Worm (Caenorhabditis elegans): ENCODE measurements around the gene klf-2.

DNA sequence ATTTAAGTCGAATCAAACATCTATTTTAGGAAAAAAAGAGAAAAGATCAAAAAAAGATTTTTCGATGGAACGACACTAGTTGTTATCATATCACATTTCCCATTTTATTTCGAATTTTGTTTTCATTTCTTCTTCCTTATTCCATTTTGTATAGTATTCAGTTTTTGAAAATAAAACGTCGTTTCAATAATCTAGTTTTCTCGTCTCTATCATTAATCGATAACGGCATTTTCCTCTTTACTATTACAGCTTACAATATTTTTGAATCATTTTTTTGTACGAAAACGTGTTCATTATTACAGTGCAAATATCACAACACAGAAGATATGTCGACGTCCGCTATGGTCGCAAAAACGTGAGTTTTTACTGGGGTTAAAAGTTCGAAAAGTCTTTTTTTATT is 28.1 kb downstream of the klf-2 start, which contains the start of gene Y44A6C.1:
- TF ChIP-seq ZK546.5 (tag; optimal IDR thresholded peaks at IDR 0.05) (no peak), egl-27 (tag; optimal IDR thresholded peaks at IDR 0.05) (no peak), lin-15B (tag; optimal IDR thresholded peaks at IDR 0.05) (no peak), fos-1 (tag; optimal IDR thresholded peaks at IDR 0.05) (no peak), nhr-77 (tag; optimal IDR thresholded peaks at IDR 0.05) (no peak), fkh-10 (GFP tag; optimal IDR thresholded peaks at IDR 0.05) (no peak), nhr-12 (tag; optimal IDR thresholded peaks at IDR 0.05) (no peak), snpc-4 (tag; optimal IDR thresholded peaks at IDR 0.05) (no peak), aly-2 (tag; optimal IDR thresholded peaks at IDR 0.05) (no peak), unc-62 (GFP tag; optimal IDR thresholded peaks at IDR 0.05) (no peak), nhr-237 (tag; optimal IDR thresholded peaks at IDR 0.05) (no peak), mml-1 (tag; optimal IDR thresholded peaks at IDR 0.05) (no peak), ceh-28 (tag; optimal IDR thresholded peaks at IDR 0.05) (no peak)
